Worm (Caenorhabditis elegans) whole organism, L3 larva: Measurements from ENCODE around the gene str-84.

Experiments
- R02D3.7 ChIP-seq: fragments of 150-350 bp; optimal IDR thresholded peaks from 2 replicates; lab custom pipeline; 2014; ENCODE audit warnings: missing biosample characterization, missing genetic modification characterization
- ceh-28 ChIP-seq: fragments of 150-350 bp; optimal IDR thresholded peaks from 2 replicates; lab custom pipeline; 2014; ENCODE audit warnings: missing biosample characterization, missing genetic modification reagents, missing genetic modification characterization
- ceh-82 ChIP-seq: fragments of 150-350 bp; optimal IDR thresholded peaks from 2 replicates; lab custom pipeline; 2014; ENCODE audit warnings: missing biosample characterization, missing genetic modification characterization
- nfya-1 ChIP-seq: sonication (generic microtip); optimal IDR thresholded peaks from 2 replicates; lab custom pipeline; 2017; ENCODE audit warnings: missing genetic modification characterization, mild to moderate bottlenecking, missing compliant biosample characterization, antibody characterized with exemption, moderate library complexity; ENCODE audit not compliant: insufficient read depth
- nhr-237 ChIP-seq: fragments of 150-350 bp; optimal IDR thresholded peaks from 2 replicates; lab custom pipeline; 2014; ENCODE audit warnings: missing biosample characterization, missing genetic modification characterization
- nhr-28 ChIP-seq: fragments of 150-350 bp; optimal IDR thresholded peaks from 2 replicates; lab custom pipeline; 2014; ENCODE audit warnings: missing biosample characterization, missing genetic modification characterization
- nhr-76 ChIP-seq: fragments of 150-350 bp; sonication (generic microtip); optimal IDR thresholded peaks from 5 replicates; lab custom pipeline; 2014; ENCODE audit warnings: missing biosample characterization, missing genetic modification characterization
- nhr-77 ChIP-seq: fragments of 150-350 bp; optimal IDR thresholded peaks from 2 replicates; lab custom pipeline; 2014; ENCODE audit warnings: missing biosample characterization, missing genetic modification characterization
- pha-4 ChIP-seq: fragments of 150-350 bp; optimal IDR thresholded peaks from 2 replicates; lab custom pipeline; 2014; ENCODE audit warnings: missing biosample characterization, missing genetic modification reagents, missing genetic modification characterization

- TF ChIP-seq pha-4 (tag; lab: Kevin White, UChicago), result peak; percentile 20
- no peak for TF ChIP-seq nhr-76
- no peak for TF ChIP-seq ceh-82
- TF ChIP-seq R02D3.7 (tag; lab: Kevin White, UChicago), result no peak
- TF ChIP-seq ceh-28 (tag; lab: Kevin White, UChicago), result peak; percentile 11
- no peak for TF ChIP-seq nhr-237 (tag; lab: Kevin White, UChicago)
- no peak for TF ChIP-seq nfya-1 (tag; lab: Kevin White, UChicago)
- TF ChIP-seq nhr-77 (tag; lab: Kevin White, UChicago), result no peak
- no peak for TF ChIP-seq nhr-28 (tag; lab: Kevin White, UChicago)
Measured at ce11 chrV:8974889-8975422, 5.8 kb downstream of the str-84 start, which contains the start of gene nhr-143.
